Worm (Caenorhabditis elegans) whole organism, mixed stage, embryonic: ENCODE measurements around the gene twk-10.
A peak's percentile ranks its signal among the peaks of the same experiment; 100 is the strongest.

Experiments
- M03D4.4 ChIP-seq: sonication (generic microtip); optimal IDR thresholded peaks from 2 replicates; lab custom pipeline; 2017; ENCODE audit warnings: mild to moderate bottlenecking, missing genetic modification characterization, missing compliant biosample characterization
- bed-3 ChIP-seq: fragments of 200-800 bp; sonication (Bioruptor generic); optimal IDR thresholded peaks from 3 replicates; lab custom pipeline; 2018; ENCODE audit warnings: mild to moderate bottlenecking, missing genetic modification characterization, moderate library complexity, missing compliant biosample characterization
- blmp-1 ChIP-seq: fragments of 150-350 bp; optimal IDR thresholded peaks from 2 replicates; lab custom pipeline; 2014; ENCODE audit warnings: missing biosample characterization, missing genetic modification characterization
- ceh-39 ChIP-seq: fragments of 150-350 bp; optimal IDR thresholded peaks from 2 replicates; lab custom pipeline; 2014; ENCODE audit warnings: missing biosample characterization, missing genetic modification characterization
- ceh-43 ChIP-seq: fragments of 200-800 bp; sonication (Bioruptor generic); optimal IDR thresholded peaks from 2 replicates; lab custom pipeline; 2018; ENCODE audit warnings: mild to moderate bottlenecking, missing genetic modification characterization, moderate library complexity, missing compliant biosample characterization
- ceh-83 ChIP-seq: fragments of 200-800 bp; sonication (Bioruptor generic); optimal IDR thresholded peaks from 2 replicates; lab custom pipeline; 2018; ENCODE audit warnings: mild to moderate bottlenecking, missing genetic modification characterization, missing compliant biosample characterization
- ces-1 ChIP-seq: fragments of 150-350 bp; optimal IDR thresholded peaks from 2 replicates; lab custom pipeline; 2014; ENCODE audit warnings: missing biosample characterization, missing genetic modification reagents, missing genetic modification characterization
- cnd-1 ChIP-seq: fragments of 200-800 bp; sonication (Bioruptor generic); optimal IDR thresholded peaks from 2 replicates; lab custom pipeline; 2018; ENCODE audit warnings: mild to moderate bottlenecking, missing genetic modification characterization, missing compliant biosample characterization
- drap-1 ChIP-seq: fragments of 200-800 bp; sonication (Bioruptor generic); optimal IDR thresholded peaks from 3 replicates; lab custom pipeline; 2018; ENCODE audit warnings: mild to moderate bottlenecking, missing genetic modification characterization, missing compliant biosample characterization
- elt-1 ChIP-seq: sonication (generic microtip); optimal IDR thresholded peaks from 2 replicates; lab custom pipeline; 2017; ENCODE audit warnings: missing genetic modification characterization, mild to moderate bottlenecking, missing compliant biosample characterization, antibody characterized with exemption, moderate library complexity, borderline replicate concordance; ENCODE audit not compliant: insufficient read depth
- flh-1 ChIP-seq: fragments of 200-800 bp; sonication (Bioruptor generic); optimal IDR thresholded peaks from 2 replicates; lab custom pipeline; 2018; ENCODE audit warnings: mild to moderate bottlenecking, missing genetic modification characterization, moderate library complexity, missing compliant biosample characterization
- ham-2 ChIP-seq: fragments of 200-800 bp; sonication (Bioruptor generic); optimal IDR thresholded peaks from 2 replicates; lab custom pipeline; 2018; ENCODE audit warnings: mild to moderate bottlenecking, missing genetic modification characterization, missing compliant biosample characterization
- hlh-1 ChIP-seq: fragments of 150-350 bp; optimal IDR thresholded peaks from 2 replicates; lab custom pipeline; 2014; ENCODE audit warnings: missing biosample characterization, missing genetic modification reagents, missing genetic modification characterization
- lin-32 ChIP-seq: fragments of 200-800 bp; sonication (Bioruptor generic); optimal IDR thresholded peaks from 2 replicates; lab custom pipeline; 2018; ENCODE audit warnings: mild to moderate bottlenecking, missing genetic modification characterization, missing compliant biosample characterization
- mab-5 ChIP-seq: fragments of 150-350 bp; optimal IDR thresholded peaks from 2 replicates; lab custom pipeline; 2014; ENCODE audit warnings: missing biosample characterization, missing genetic modification characterization
- mep-1 ChIP-seq: fragments of 150-350 bp; optimal IDR thresholded peaks from 2 replicates; lab custom pipeline; 2017; ENCODE audit warnings: missing biosample characterization, missing genetic modification reagents, missing genetic modification characterization, inconsistent platforms
- mls-2 ChIP-seq: sonication (generic microtip); optimal IDR thresholded peaks from 2 replicates; lab custom pipeline; 2016; ENCODE audit warnings: mild to moderate bottlenecking, missing genetic modification characterization, moderate library complexity, missing compliant biosample characterization
- nhr-2 ChIP-seq: fragments of 150-350 bp; optimal IDR thresholded peaks from 2 replicates; lab custom pipeline; 2014; ENCODE audit warnings: missing biosample characterization, missing genetic modification characterization
- nhr-237 ChIP-seq: fragments of 150-350 bp; optimal IDR thresholded peaks from 2 replicates; lab custom pipeline; 2014; ENCODE audit warnings: missing biosample characterization, missing genetic modification characterization
- nhr-28 ChIP-seq: fragments of 150-350 bp; optimal IDR thresholded peaks from 2 replicates; lab custom pipeline; 2014; ENCODE audit warnings: missing biosample characterization, missing genetic modification characterization
- pha-4 ChIP-seq: fragments of 150-350 bp; optimal IDR thresholded peaks from 2 replicates; lab custom pipeline; 2018; ENCODE audit warnings: missing biosample characterization, missing genetic modification reagents, missing genetic modification characterization
- sem-2 ChIP-seq: fragments of 200-800 bp; sonication (Bioruptor generic); optimal IDR thresholded peaks from 2 replicates; lab custom pipeline; 2018; ENCODE audit warnings: mild to moderate bottlenecking, missing genetic modification characterization, missing compliant biosample characterization
- sptf-1 ChIP-seq: sonication (generic microtip); optimal IDR thresholded peaks from 2 replicates; lab custom pipeline; 2017; ENCODE audit warnings: mild to moderate bottlenecking, missing genetic modification characterization, moderate library complexity, missing compliant biosample characterization
- tbx-8 ChIP-seq: fragments of 200-800 bp; sonication (Bioruptor generic); optimal IDR thresholded peaks from 2 replicates; lab custom pipeline; 2018; ENCODE audit warnings: mild to moderate bottlenecking, missing genetic modification characterization, moderate library complexity, missing compliant biosample characterization
- unc-120 ChIP-seq: sonication (generic microtip); optimal IDR thresholded peaks from 2 replicates; lab custom pipeline; 2017; ENCODE audit warnings: missing genetic modification characterization, missing compliant biosample characterization; ENCODE audit not compliant: poor library complexity, severe bottlenecking
- unc-39 ChIP-seq: fragments of 150-350 bp; optimal IDR thresholded peaks from 2 replicates; lab custom pipeline; 2014; ENCODE audit warnings: missing biosample characterization, missing genetic modification characterization
- unc-62 ChIP-seq: fragments of 150-350 bp; optimal IDR thresholded peaks from 2 replicates; lab custom pipeline; 2014; ENCODE audit warnings: missing biosample characterization, missing genetic modification reagents, missing genetic modification characterization
- zip-8 ChIP-seq: fragments of 150-350 bp; optimal IDR thresholded peaks from 2 replicates; lab custom pipeline; 2014; ENCODE audit warnings: missing biosample characterization, missing genetic modification characterization
- ztf-11 ChIP-seq: fragments of 150-350 bp; optimal IDR thresholded peaks from 2 replicates; lab custom pipeline; 2014; ENCODE audit warnings: missing biosample characterization, missing genetic modification characterization

twk-10 gene

ce11 chrV:6533030-6533429 is 19.1 kb upstream of the twk-10 start, which contains the start of gene hpo-26:
hpo-26 (minus strand) TSS chrV:6533060.
- TF ChIP-seq ces-1 (no peak), flh-1 (GFP tag; lab: Kevin White, UChicago) (no peak), ceh-43 (no peak), mls-2 (tag; lab: Kevin White, UChicago) (no peak), unc-39 (tag; lab: Kevin White, UChicago) (no peak), bed-3 (GFP tag; lab: Kevin White, UChicago) (no peak)

- TF ChIP-seq M03D4.4 (tag; lab: Kevin White, UChicago) (no peak), unc-120 (peak; percentile 12), sptf-1 (tag; lab: Kevin White, UChicago) (peak; percentile 44)
Observed at ce11 chrV:6538323-6538722, 13.8 kb upstream of the twk-10 start.

DNA sequence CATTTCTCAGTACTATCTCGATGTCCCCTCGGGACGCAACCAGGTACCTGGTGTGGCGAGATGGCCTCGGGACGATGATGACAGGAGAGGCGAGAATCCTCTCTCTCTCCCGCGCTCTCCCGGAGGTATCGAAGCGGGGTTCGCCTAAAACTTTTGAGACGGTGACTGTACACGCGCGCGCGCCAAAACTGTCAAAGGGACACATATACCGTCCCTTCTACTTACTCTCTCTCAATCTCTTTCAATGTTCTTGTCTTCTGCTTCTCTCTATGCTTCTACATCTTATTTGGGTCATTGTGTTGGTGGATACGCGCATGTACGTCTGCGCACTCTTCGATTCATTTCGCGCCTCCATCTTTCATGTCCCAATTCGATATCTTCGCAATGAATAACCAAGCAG is 10.3 kb upstream of the twk-10 start:
- TF ChIP-seq sptf-1 (tag; lab: Kevin White, UChicago), result no peak
- peak; percentile 2 for TF ChIP-seq unc-120
- peak; percentile 84 for TF ChIP-seq ham-2
- TF ChIP-seq nhr-2 (tag; lab: Kevin White, UChicago), result no peak
- TF ChIP-seq cnd-1 (tag; lab: Kevin White, UChicago), result peak; percentile 48
- TF ChIP-seq, all 35 proteins: peak for 3

DNA sequence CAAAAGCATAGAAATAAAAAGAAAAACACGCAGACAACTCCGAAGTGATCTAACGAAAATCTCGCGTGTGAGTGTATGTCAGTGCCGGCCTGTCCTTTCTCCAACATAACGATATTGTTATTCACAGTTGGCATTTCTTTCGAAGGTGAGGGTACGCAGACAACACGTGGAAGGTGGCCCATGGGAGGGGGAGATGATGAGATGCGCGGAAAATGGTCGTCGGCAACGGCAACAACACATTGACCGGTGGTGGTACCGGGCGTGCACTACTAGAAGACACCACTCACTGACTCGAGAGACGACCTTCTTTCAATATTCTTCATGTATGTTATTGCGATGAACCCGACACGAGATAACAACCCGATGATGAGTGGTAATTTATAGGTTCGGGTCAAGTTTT is 7.1 kb upstream of the twk-10 start:
- TF ChIP-seq zip-8, result no peak
- peak; percentile 95 for TF ChIP-seq nhr-2 (tag; lab: Kevin White, UChicago)
- TF ChIP-seq hlh-1, result no peak

DNA sequence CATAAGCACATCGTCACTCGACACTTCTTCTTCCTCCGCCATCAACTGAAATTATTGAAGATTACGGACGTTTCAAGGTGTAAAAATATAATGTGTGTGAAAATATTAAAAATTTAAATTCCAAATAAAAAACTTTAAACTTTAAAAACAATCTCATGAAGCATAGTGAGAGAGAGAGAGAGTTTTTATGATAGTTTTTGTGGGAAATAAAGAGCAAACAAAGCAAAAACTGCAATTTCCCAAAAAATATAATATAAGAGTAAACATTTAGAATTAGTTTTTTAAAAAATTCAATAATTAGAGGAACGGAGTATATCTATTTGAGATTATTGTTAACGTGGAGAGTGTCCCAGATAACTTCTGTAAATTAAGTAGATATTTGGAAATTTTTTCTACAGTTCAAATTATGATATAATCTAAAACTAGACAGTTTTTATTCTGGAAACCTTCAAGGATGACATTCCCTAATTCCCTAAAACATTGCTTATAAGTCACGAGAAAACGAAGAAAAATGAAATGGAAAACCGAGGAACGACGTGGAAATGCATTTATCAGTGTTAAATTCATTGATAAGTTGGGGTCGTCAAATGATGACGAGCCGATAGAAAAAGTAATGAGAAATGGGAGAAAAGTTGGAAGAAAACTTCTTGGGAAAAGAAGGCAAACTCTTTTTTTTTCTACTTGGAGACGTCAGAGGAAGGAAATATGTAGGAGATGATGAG is 5.5 kb upstream of the twk-10 start, which contains the start of gene dre-1:
Gene dre-1 (minus strand): TSS at position 51 of the 722 bp plus-strand sequence.
- TF ChIP-seq ceh-39 (no peak), mep-1 (tag; lab: Kevin White, UChicago) (no peak), ztf-11 (tag; lab: Kevin White, UChicago) (no peak), ceh-83 (GFP tag; lab: Kevin White, UChicago) (no peak), sptf-1 (tag; lab: Kevin White, UChicago) (no peak), flh-1 (GFP tag; lab: Kevin White, UChicago) (no peak), unc-62 (no peak), mls-2 (tag; lab: Kevin White, UChicago) (no peak), zip-8 (no peak), drap-1 (GFP tag; lab: Kevin White, UChicago) (no peak), nhr-28 (tag; lab: Kevin White, UChicago) (no peak), ces-1 (no peak), bed-3 (GFP tag; lab: Kevin White, UChicago) (no peak), nhr-2 (tag; lab: Kevin White, UChicago) (no peak), nhr-237 (tag; lab: Kevin White, UChicago) (no peak), blmp-1 (tag; lab: Kevin White, UChicago) (no peak), lin-32 (GFP tag; lab: Kevin White, UChicago) (no peak)

- peak; percentile 9 for TF ChIP-seq zip-8
- no peak for TF ChIP-seq ham-2
Observed at ce11 chrV:6548309-6548708, 3.8 kb upstream of the twk-10 start.

ce11 chrV:6549148-6549547 is 3.0 kb upstream of the twk-10 start, which contains the start of gene K04A8.20:
K04A8.20 (plus strand) TSS chrV:6549448.
- no peak for TF ChIP-seq mep-1 (tag; lab: Kevin White, UChicago)
- no peak for TF ChIP-seq unc-62
- no peak for TF ChIP-seq pha-4 (tag; lab: Kevin White, UChicago)
- TF ChIP-seq ceh-39, result no peak
- TF ChIP-seq tbx-8 (GFP tag; lab: Kevin White, UChicago), result no peak
- no peak for TF ChIP-seq mab-5 (tag; lab: Kevin White, UChicago)
- TF ChIP-seq cnd-1 (tag; lab: Kevin White, UChicago), result no peak
- TF ChIP-seq elt-1 (tag; lab: Kevin White, UChicago), result no peak
- TF ChIP-seq nhr-2 (tag; lab: Kevin White, UChicago), result no peak
- TF ChIP-seq sem-2 (GFP tag; lab: Kevin White, UChicago), result no peak
- TF ChIP-seq unc-120, result no peak
